Fruit fly (Drosophila melanogaster) S2 (cell line): ENCODE results near the gene Mlc2.

ENCODE experiments used
- CG8478 ChIP-seq: fragments of >200 bp; optimal IDR thresholded peaks from 2 replicates; lab custom pipeline; 2018
- CTCF ChIP-seq, 2 experiments: fragments of >200 bp; optimal IDR thresholded peaks; 2 replicates each; lab custom pipeline; 2018

DNA sequence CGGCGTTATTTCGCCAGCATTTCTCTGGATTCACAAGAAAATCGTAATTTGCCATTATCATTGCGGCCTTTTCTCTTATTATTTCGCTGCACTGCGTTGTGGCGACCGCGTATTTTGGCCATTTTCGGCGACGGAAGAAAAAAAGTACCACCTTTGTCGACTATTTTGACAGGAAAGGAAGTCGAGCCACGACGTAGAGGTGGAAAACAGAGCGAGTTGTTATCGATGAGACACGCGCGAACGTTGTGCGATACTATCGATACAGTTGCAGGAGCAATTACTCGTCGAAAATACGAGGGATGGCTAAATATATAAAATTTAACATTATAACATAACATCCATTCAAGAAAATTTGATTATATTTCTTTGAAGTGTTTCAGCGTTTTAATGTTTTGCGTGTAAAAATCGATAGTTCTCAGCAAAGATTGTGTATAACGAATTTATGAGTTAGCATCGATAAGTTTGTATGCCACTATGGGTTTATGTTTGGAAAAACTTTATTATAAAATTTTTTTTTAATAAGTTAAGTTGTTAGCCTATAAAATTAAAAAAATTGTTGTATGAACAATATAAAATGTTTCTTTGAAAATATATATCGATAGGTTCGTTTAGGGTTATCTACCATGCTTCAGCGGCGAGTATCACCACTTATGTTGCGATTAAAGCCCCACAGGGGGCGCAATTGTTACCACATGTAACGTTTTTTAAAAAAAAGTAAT is 34.6 kb upstream of the Mlc2 start, which contains the start of gene RpS7:
- TF ChIP-seq CTCF (optimal IDR thresholded peaks at IDR 0.05; lab: Kevin White, UChicago) (peak; percentile 43 to 88), CG8478 (lab: Kevin White, UChicago) (no peak)
